Fruit fly (Drosophila melanogaster) Kc167 (cell line): ENCODE measurements around the gene faf.

Experiments used
- Myc ChIP-seq: fragments of >200 bp; optimal IDR thresholded peaks from 2 replicates; lab custom pipeline; 2017; ENCODE audit warnings: missing external identifiers
- Sin3A ChIP-seq: fragments of >200 bp; optimal IDR thresholded peaks from 2 replicates; lab custom pipeline; 2018; ENCODE audit warnings: missing external identifiers
- h ChIP-seq: fragments of >200 bp; optimal IDR thresholded peaks from 3 replicates; lab custom pipeline; 2018; ENCODE audit warnings: missing external identifiers
- insv ChIP-seq: fragments of >200 bp; optimal IDR thresholded peaks from 3 replicates; lab custom pipeline; 2018; ENCODE audit warnings: missing external identifiers
- psq ChIP-seq: fragments of >200 bp; optimal IDR thresholded peaks from 2 replicates; lab custom pipeline; 2017; ENCODE audit warnings: missing external identifiers
- ttk ChIP-seq: sonication (Bioruptor generic); optimal IDR thresholded peaks from 2 replicates; lab custom pipeline; 2017; ENCODE audit warnings: missing external identifiers

Gene faf

DNA sequence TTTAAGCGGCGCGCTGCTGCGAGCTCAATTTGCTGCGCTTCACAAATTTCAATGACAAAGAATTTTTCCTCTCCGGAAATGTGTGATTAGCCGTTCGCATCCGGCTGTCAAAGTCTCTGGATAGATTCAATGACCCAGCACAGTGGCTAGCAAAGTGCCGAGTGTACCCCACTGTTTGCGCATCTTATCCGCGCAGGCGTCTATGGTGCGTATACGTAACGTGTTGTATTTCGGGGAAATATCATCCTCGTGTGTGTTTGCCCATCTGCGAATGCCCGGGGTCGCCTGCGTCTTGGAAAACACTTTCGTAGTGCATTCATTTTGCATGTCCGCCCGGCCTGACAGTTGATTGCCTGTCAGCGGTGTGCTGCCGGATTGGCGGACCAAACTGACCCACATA lies 47.4 kb downstream of the faf start:
- TF ChIP-seq psq (lab: Kevin White, UChicago): no peak
- no peak for TF ChIP-seq insv
- TF ChIP-seq Sin3A (lab: Kevin White, UChicago): no peak
- TF ChIP-seq Myc (lab: Kevin White, UChicago): no peak

DNA sequence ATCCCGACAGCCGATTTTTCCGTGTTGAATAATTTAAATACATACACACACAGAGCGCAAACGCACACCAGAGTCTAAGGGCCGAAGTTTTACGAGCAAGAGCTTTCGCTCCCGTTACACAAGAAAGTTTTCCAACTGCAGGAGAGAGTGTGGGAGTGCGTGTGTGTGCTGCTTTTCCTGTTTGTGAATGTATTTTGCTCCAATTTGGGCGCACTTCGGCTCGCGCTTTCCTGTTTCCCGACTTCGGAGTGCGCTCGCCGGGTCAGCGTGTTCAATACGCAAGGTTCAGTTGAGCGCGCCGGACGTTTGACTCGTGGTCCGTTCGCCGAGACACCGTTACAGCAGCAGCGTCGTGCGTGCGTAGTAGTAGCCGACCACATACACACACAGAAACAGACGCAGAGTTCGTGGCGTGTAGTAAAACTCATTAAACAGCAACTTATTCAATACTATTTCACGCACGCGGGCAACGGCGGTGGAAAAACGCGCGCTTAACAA lies 48.8 kb downstream of the faf start:
- TF ChIP-seq psq (lab: Kevin White, UChicago) (no peak), Myc (lab: Kevin White, UChicago) (no peak), ttk (lab: Kevin White, UChicago) (no peak), insv (no peak), h (lab: Kevin White, UChicago) (no peak), Sin3A (lab: Kevin White, UChicago) (no peak)

dm6 chr3R:31826422-31826821 lies 49.6 kb downstream of the faf start:
- no peak for TF ChIP-seq psq (lab: Kevin White, UChicago)
- TF ChIP-seq h (lab: Kevin White, UChicago): no peak
